Worm (Caenorhabditis elegans): ENCODE results near the gene Y71H2AM.3.

ce11 chrIII:2816205-2816923 lies 11.1 kb downstream of the Y71H2AM.3 start:
- TF ChIP-seq W03F9.2 (tag; optimal IDR thresholded peaks at IDR 0.05) (no peak), him-1 (tag; optimal IDR thresholded peaks at IDR 0.05) (no peak)
